Worm (Caenorhabditis elegans) whole organism, young adult: ENCODE measurements around the gene pal-1.

Experiments used
- B0261.1 ChIP-seq: sonication (generic microtip); optimal IDR thresholded peaks from 2 replicates; lab custom pipeline; 2016; ENCODE audit warnings: mild to moderate bottlenecking, missing genetic modification characterization, moderate library complexity, missing compliant biosample characterization
- F10E7.11 ChIP-seq: sonication (generic microtip); optimal IDR thresholded peaks from 2 replicates; lab custom pipeline; 2017; ENCODE audit warnings: mild to moderate bottlenecking, missing genetic modification characterization, moderate library complexity, missing compliant biosample characterization
- F55B11.4 ChIP-seq: sonication (generic microtip); optimal IDR thresholded peaks from 2 replicates; lab custom pipeline; 2016; ENCODE audit warnings: missing compliant biosample characterization, missing genetic modification characterization, borderline replicate concordance; ENCODE audit not compliant: insufficient read depth
- T26A5.8 ChIP-seq: sonication (generic microtip); optimal IDR thresholded peaks from 2 replicates; lab custom pipeline; 2016; ENCODE audit warnings: missing genetic modification characterization, missing compliant biosample characterization
- Y53G8AR.9 ChIP-seq: fragments of 200-800 bp; sonication (Bioruptor generic); conservative IDR thresholded peaks from 2 replicates; pipeline ENCODE4 v1.3.6; 2022; ENCODE audit warnings: missing genetic modification reagents, missing genetic modification characterization, missing compliant biosample characterization
- Y56A3A.18 ChIP-seq: fragments of 200-800 bp; sonication (Bioruptor generic); IDR thresholded peaks from 2 replicates; pipeline ENCODE4 v1.3.6; 2022; ENCODE audit warnings: missing genetic modification reagents, missing genetic modification characterization, missing compliant biosample characterization
- Y79H2A.3 ChIP-seq: fragments of 200-800 bp; sonication (Bioruptor generic); conservative IDR thresholded peaks from 2 replicates; pipeline ENCODE4 v1.3.6; 2022; ENCODE audit warnings: missing genetic modification reagents, missing genetic modification characterization, missing compliant biosample characterization
- Y95B8A.8 ChIP-seq: fragments of 200-800 bp; sonication (Bioruptor generic); IDR thresholded peaks from 2 replicates; pipeline ENCODE4 v1.3.6; 2022; ENCODE audit warnings: missing genetic modification reagents, missing genetic modification characterization, missing compliant biosample characterization
- ZK185.1 ChIP-seq: sonication (generic microtip); optimal IDR thresholded peaks from 2 replicates; lab custom pipeline; 2016; ENCODE audit warnings: mild to moderate bottlenecking, missing genetic modification characterization, missing compliant biosample characterization; ENCODE audit not compliant: poor library complexity, severe bottlenecking
- aptf-2 ChIP-seq: fragments of 200-800 bp; sonication (Bioruptor generic); conservative IDR thresholded peaks from 2 replicates; pipeline ENCODE4 v1.3.6; 2022; ENCODE audit warnings: missing genetic modification reagents, missing genetic modification characterization, missing compliant biosample characterization
- aptf-3 ChIP-seq: fragments of 200-800 bp; sonication (Bioruptor generic); IDR thresholded peaks from 2 replicates; pipeline ENCODE4 v1.3.6; 2022; ENCODE audit warnings: missing genetic modification characterization, missing compliant biosample characterization
- attf-3 ChIP-seq: fragments of 200-800 bp; sonication (Bioruptor generic); conservative IDR thresholded peaks from 2 replicates; pipeline ENCODE4 v1.3.6; 2022; ENCODE audit warnings: missing genetic modification reagents, missing genetic modification characterization, missing compliant biosample characterization
- bed-2 ChIP-seq: fragments of 200-800 bp; sonication (Bioruptor generic); IDR thresholded peaks from 2 replicates; pipeline ENCODE4 v1.3.6; 2022; ENCODE audit warnings: missing genetic modification reagents, missing genetic modification characterization, missing compliant biosample characterization
- cebp-1 ChIP-seq, 2 experiments: fragments of 200-800 bp in 1 of 2; sonication (Bioruptor generic) in 1 of 2; sonication (generic microtip) in 1 of 2; IDR thresholded peaks in 1 of 2; optimal IDR thresholded peaks in 1 of 2; 2 replicates each; pipeline versions ENCODE4 v1.3.6 to Lab custom; 2017 to 2022; ENCODE audit warnings: missing compliant biosample characterization in 2 of 2, missing genetic modification characterization in 2 of 2, mild to moderate bottlenecking in 1 of 2, missing genetic modification reagents in 1 of 2, moderate library complexity in 1 of 2
- cebp-2 ChIP-seq: fragments of 200-800 bp; sonication (Bioruptor generic); IDR thresholded peaks from 2 replicates; pipeline ENCODE4 v1.3.6; 2022; ENCODE audit warnings: missing genetic modification characterization, missing compliant biosample characterization
- ceh-58 ChIP-seq: fragments of 200-800 bp; sonication (Bioruptor generic); IDR thresholded peaks from 2 replicates; pipeline ENCODE4 v1.3.6; 2022; ENCODE audit warnings: missing genetic modification characterization, missing compliant biosample characterization
- ceh-79 ChIP-seq: sonication (generic microtip); optimal IDR thresholded peaks from 2 replicates; lab custom pipeline; 2017; ENCODE audit warnings: mild to moderate bottlenecking, missing genetic modification characterization, missing compliant biosample characterization
- die-1 ChIP-seq: sonication (generic microtip); optimal IDR thresholded peaks from 2 replicates; lab custom pipeline; 2016; ENCODE audit warnings: missing genotype, mild to moderate bottlenecking, missing genetic modification characterization, missing compliant biosample characterization
- dpff-1 ChIP-seq: sonication (generic microtip); optimal IDR thresholded peaks from 2 replicates; lab custom pipeline; 2017; ENCODE audit warnings: mild to moderate bottlenecking, missing genetic modification characterization, missing compliant biosample characterization
- efl-1 ChIP-seq: fragments of 150-350 bp; optimal IDR thresholded peaks from 2 replicates; lab custom pipeline; 2014; ENCODE audit warnings: missing biosample characterization, missing genetic modification reagents, missing genetic modification characterization
- gei-17 ChIP-seq: fragments of 200-800 bp; sonication (Bioruptor generic); optimal IDR thresholded peaks from 2 replicates; lab custom pipeline; 2018; ENCODE audit warnings: mild to moderate bottlenecking, missing genetic modification characterization, missing compliant biosample characterization
- hrde-1 ChIP-seq: sonication (generic microtip); optimal IDR thresholded peaks from 2 replicates; lab custom pipeline; 2016; ENCODE audit warnings: missing genetic modification characterization, mild to moderate bottlenecking, missing compliant biosample characterization, moderate library complexity, missing genotype, missing genetic modification reagents, borderline replicate concordance
- hsf-1 ChIP-seq: fragments of 200-800 bp; sonication (Bioruptor generic); IDR thresholded peaks from 2 replicates; pipeline ENCODE4 v1.3.6; 2022; ENCODE audit warnings: missing genetic modification reagents, missing genetic modification characterization, missing compliant biosample characterization
- lag-1 ChIP-seq: fragments of 200-800 bp; sonication (Bioruptor generic); IDR thresholded peaks from 2 replicates; pipeline ENCODE4 v1.3.6; 2022; ENCODE audit warnings: missing genetic modification reagents, missing genetic modification characterization, missing compliant biosample characterization
- lin-35 ChIP-seq, 3 experiments: fragments of 150-350 bp in 2 of 3; sonication (generic microtip) in 1 of 3; optimal IDR thresholded peaks; 2 replicates each; lab custom pipeline; 2014 to 2018; ENCODE audit warnings: missing biosample characterization in 3 of 3, missing genetic modification characterization in 3 of 3, missing genetic modification reagents in 3 of 3
- lin-54 ChIP-seq: fragments of 200-800 bp; sonication (Bioruptor generic); optimal IDR thresholded peaks from 2 replicates; lab custom pipeline; 2018; ENCODE audit warnings: mild to moderate bottlenecking, missing genetic modification characterization, missing compliant biosample characterization
- lsl-1 ChIP-seq: fragments of 200-800 bp; sonication (Bioruptor generic); optimal IDR thresholded peaks from 2 replicates; lab custom pipeline; 2018; ENCODE audit warnings: mild to moderate bottlenecking, missing genetic modification characterization, moderate library complexity, missing compliant biosample characterization
- lsy-27 ChIP-seq: sonication (generic microtip); optimal IDR thresholded peaks from 2 replicates; lab custom pipeline; 2017; ENCODE audit warnings: missing genetic modification characterization, mild to moderate bottlenecking, missing compliant biosample characterization, antibody characterized with exemption, missing genotype, borderline replicate concordance; ENCODE audit not compliant: insufficient read depth
- madf-3 ChIP-seq: fragments of 200-800 bp; sonication (Bioruptor generic); IDR thresholded peaks from 2 replicates; pipeline ENCODE4 v1.3.6; 2022; ENCODE audit warnings: missing genetic modification reagents, missing genetic modification characterization, missing compliant biosample characterization
- madf-6 ChIP-seq: fragments of 200-800 bp; sonication (Bioruptor generic); IDR thresholded peaks from 2 replicates; pipeline ENCODE4 v1.3.6; 2022; ENCODE audit warnings: missing genetic modification reagents, missing genetic modification characterization, missing compliant biosample characterization
- mel-28 ChIP-seq: sonication (generic microtip); optimal IDR thresholded peaks from 2 replicates; lab custom pipeline; 2016; ENCODE audit warnings: borderline replicate concordance, mild to moderate bottlenecking, missing genetic modification characterization, missing compliant biosample characterization
- mes-4 ChIP-seq: sonication (generic microtip); optimal IDR thresholded peaks from 2 replicates; lab custom pipeline; 2016; ENCODE audit warnings: missing genotype, missing genetic modification characterization, missing compliant biosample characterization
- nfya-1 ChIP-seq: sonication (generic microtip); optimal IDR thresholded peaks from 2 replicates; lab custom pipeline; 2017; ENCODE audit warnings: antibody characterized with exemption, missing compliant biosample characterization, missing genetic modification characterization, borderline replicate concordance; ENCODE audit not compliant: insufficient read depth
- nhr-80 ChIP-seq: sonication (generic microtip); optimal IDR thresholded peaks from 2 replicates; lab custom pipeline; 2016; ENCODE audit warnings: missing genetic modification characterization, missing compliant biosample characterization
- pbrm-1 ChIP-seq: fragments of 200-800 bp; sonication (Bioruptor generic); IDR thresholded peaks from 2 replicates; pipeline ENCODE4 v1.3.6; 2022; ENCODE audit warnings: missing genetic modification reagents, missing genetic modification characterization, missing compliant biosample characterization
- rpc-1 ChIP-seq, 2 experiments: fragments of 150-350 bp in 1 of 2; sonication (generic microtip) in 1 of 2; optimal IDR thresholded peaks; 2 replicates each; lab custom pipeline; 2014 to 2018; ENCODE audit warnings: missing biosample characterization in 1 of 2, missing genetic modification characterization in 1 of 2, missing genetic modification reagents in 1 of 2, missing genotype in 1 of 2
- sea-2 ChIP-seq: fragments of 200-800 bp; sonication (Bioruptor generic); IDR thresholded peaks from 2 replicates; pipeline ENCODE4 v1.3.6; 2022; ENCODE audit warnings: missing genetic modification characterization, missing compliant biosample characterization
- snpc-4 ChIP-seq, 5 experiments: fragments of 150-350 bp in 1 of 5; sonication (generic microtip) in 4 of 5; optimal IDR thresholded peaks; 2 replicates each; lab custom pipeline; 2014 to 2018; ENCODE audit warnings: missing genetic modification characterization in 5 of 5, missing biosample characterization in 3 of 5, antibody characterized with exemption in 2 of 5, mild to moderate bottlenecking in 2 of 5, missing compliant biosample characterization in 2 of 5, missing genotype in 2 of 5, moderate library complexity in 2 of 5, missing genetic modification reagents in 1 of 5
- unc-62 ChIP-seq: fragments of 150-350 bp; optimal IDR thresholded peaks from 2 replicates; lab custom pipeline; 2014; ENCODE audit warnings: missing biosample characterization, missing genetic modification reagents, missing genetic modification characterization
- xnd-1 ChIP-seq: sonication (generic microtip); optimal IDR thresholded peaks from 2 replicates; lab custom pipeline; 2016; ENCODE audit warnings: missing genotype, missing genetic modification reagents, missing genetic modification characterization, missing compliant biosample characterization
- ztf-18 ChIP-seq: sonication (generic microtip); optimal IDR thresholded peaks from 2 replicates; lab custom pipeline; 2016; ENCODE audit warnings: missing genotype, mild to moderate bottlenecking, missing genetic modification characterization, missing compliant biosample characterization
- ztf-28 ChIP-seq: fragments of 200-800 bp; sonication (Bioruptor generic); IDR thresholded peaks from 2 replicates; pipeline ENCODE4 v1.3.6; 2022; ENCODE audit warnings: missing genetic modification reagents, missing genetic modification characterization, missing compliant biosample characterization

pal-1 gene

DNA sequence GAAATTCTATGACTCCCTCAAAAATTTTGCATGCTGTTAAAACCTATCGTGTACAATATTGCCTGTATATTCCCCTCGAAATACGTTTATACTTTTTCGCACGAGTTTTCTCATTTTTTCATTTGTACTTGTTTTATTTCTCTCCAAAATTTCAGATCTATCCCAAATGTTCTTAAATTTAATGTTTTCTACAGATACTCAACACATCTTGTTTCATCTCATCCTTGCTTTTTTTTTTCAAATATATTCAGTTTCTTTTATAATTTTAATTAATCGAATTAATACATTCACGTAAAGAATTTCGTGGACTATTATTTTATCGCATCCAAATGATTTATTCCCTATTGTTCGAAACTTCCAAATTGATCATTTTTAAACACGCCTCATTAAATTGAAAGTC is 45.5 kb upstream of the pal-1 start, which contains the start of gene C35D10.8:
C35D10.8 (plus strand) TSS at position 301 of the 400 bp plus-strand sequence.
- TF ChIP-seq hsf-1 (GFP tag; lab: Robert Waterston, UW) (no peak), gei-17 (no peak), aptf-2 (GFP tag; lab: Robert Waterston, UW) (no peak), Y53G8AR.9 (GFP tag; lab: Robert Waterston, UW) (no peak)

- peak in 1 of 3 experiments; percentile 1 for TF ChIP-seq lin-35 (GFP tag; optimal IDR thresholded peaks at IDR 0.05; lab: Kevin White, UChicago)
- TF ChIP-seq F10E7.11 (tag; lab: Kevin White, UChicago), result no peak
- no peak for TF ChIP-seq pbrm-1 (GFP tag; lab: Robert Waterston, UW)
- no peak for TF ChIP-seq aptf-2 (GFP tag; lab: Robert Waterston, UW)
- TF ChIP-seq madf-3, result 0 out of 2 replicates have a peak, but pooled peaks have one; percentile 32
- TF ChIP-seq, all 124 proteins: peak for 2
Observed at ce11 chrIII:4852025-4852424, 42.6 kb upstream of the pal-1 start, which contains the start of gene ced-4. Gene ced-4, plus strand, starts transcription at chrIII:4852325.

ce11 chrIII:4850139-4850538 is 40.8 kb upstream of the pal-1 start, which contains the start of gene F26A1.1:
Gene F26A1.1, plus strand, starts transcription at chrIII:4850507.
- TF ChIP-seq F55B11.4 (tag; lab: Kevin White, UChicago) (no peak), hrde-1 (tag; lab: Kevin White, UChicago) (no peak), aptf-2 (GFP tag; lab: Robert Waterston, UW) (no peak), die-1 (tag; lab: Kevin White, UChicago) (no peak), sea-2 (GFP tag; lab: Robert Waterston, UW) (no peak), bed-2 (GFP tag; lab: Robert Waterston, UW) (no peak), rpc-1 (optimal IDR thresholded peaks at IDR 0.05; lab: Kevin White, UChicago) (no peak), rpc-1 (tag; optimal IDR thresholded peaks at IDR 0.05; lab: Kevin White, UChicago) (no peak), nhr-80 (no peak), T26A5.8 (tag; lab: Kevin White, UChicago) (no peak), aptf-3 (GFP tag; lab: Robert Waterston, UW) (no peak), cebp-1 (GFP tag; IDR thresholded peaks at IDR 0.05; lab: Robert Waterston, UW) (no peak), cebp-1 (tag; optimal IDR thresholded peaks at IDR 0.05; lab: Kevin White, UChicago) (no peak), ztf-18 (tag; lab: Kevin White, UChicago) (no peak), lag-1 (GFP tag; lab: Robert Waterston, UW) (no peak), ztf-28 (GFP tag; lab: Robert Waterston, UW) (no peak), Y79H2A.3 (GFP tag; lab: Robert Waterston, UW) (no peak), Y95B8A.8 (GFP tag; lab: Robert Waterston, UW) (no peak), ceh-58 (GFP tag; lab: Robert Waterston, UW) (no peak), mel-28 (tag; lab: Kevin White, UChicago) (no peak), lsl-1 (GFP tag; lab: Kevin White, UChicago) (peak; percentile 43), lin-35 (GFP tag; optimal IDR thresholded peaks at IDR 0.05; lab: Kevin White, UChicago) (peak in 1 of 3 experiments; percentile 29), nfya-1 (tag; lab: Kevin White, UChicago) (no peak), ceh-79 (tag; lab: Kevin White, UChicago) (no peak), dpff-1 (tag; lab: Kevin White, UChicago) (no peak), B0261.1 (tag; lab: Kevin White, UChicago) (no peak), Y56A3A.18 (GFP tag; lab: Robert Waterston, UW) (no peak), attf-3 (no peak), unc-62 (GFP tag; lab: Kevin White, UChicago) (no peak), ZK185.1 (tag; lab: Kevin White, UChicago) (no peak), xnd-1 (tag; lab: Kevin White, UChicago) (no peak), cebp-2 (no peak), mes-4 (tag; lab: Kevin White, UChicago) (no peak), efl-1 (peak; percentile 4), lin-54 (GFP tag; lab: Kevin White, UChicago) (peak; percentile 21), lsy-27 (no peak), hsf-1 (GFP tag; lab: Robert Waterston, UW) (no peak), madf-6 (GFP tag; lab: Robert Waterston, UW) (no peak), snpc-4 (GFP tag; optimal IDR thresholded peaks at IDR 0.05; lab: Kevin White, UChicago) (no peak), snpc-4 (tag; optimal IDR thresholded peaks at IDR 0.05; lab: Kevin White, UChicago) (no peak)
